Fruit fly (Drosophila melanogaster) whole organism, pupa: ENCODE measurements around the gene CG43335.

ENCODE experiments used
- CG15710 ChIP-seq: fragments of 200-800 bp; sonication (Bioruptor generic); optimal IDR thresholded peaks from 2 replicates; lab custom pipeline; 2018; ENCODE audit warnings: missing biosample characterization, mild to moderate bottlenecking, missing genetic modification characterization, moderate library complexity
- CG17806 ChIP-seq: fragments of 200-800 bp; sonication (Bioruptor generic); optimal IDR thresholded peaks from 2 replicates; lab custom pipeline; 2018; ENCODE audit warnings: missing biosample characterization, mild to moderate bottlenecking, missing genetic modification characterization, moderate library complexity
- EcR ChIP-seq: fragments of 200-800 bp; sonication (Bioruptor generic); optimal IDR thresholded peaks from 3 replicates; lab custom pipeline; 2019; ENCODE audit warnings: missing biosample characterization, missing genetic modification characterization, mild to moderate bottlenecking, moderate library complexity, missing genetic modification reagents
- fd96Ca ChIP-seq: fragments of 200-800 bp; sonication (Bioruptor generic); IDR thresholded peaks from 3 replicates; pipeline ENCODE4 v1.3.6; 2022; ENCODE audit warnings: missing biosample characterization, missing genetic modification characterization

- no peak for TF ChIP-seq fd96Ca (GFP tag; lab: Robert Waterston, UW)
- no peak for TF ChIP-seq EcR (GFP tag; lab: Kevin White, UChicago)
- TF ChIP-seq CG17806 (tag; lab: Kevin White, UChicago): no peak
- TF ChIP-seq CG15710 (tag; lab: Kevin White, UChicago): no peak
These were observed 4.7 kb downstream of the CG43335 start for dm6 chr3R:15640006-15640405.
